Fruit fly (Drosophila melanogaster) whole organism, embryonic: ENCODE results near the gene CG10761.

Source experiments
- Abd-B ChIP-seq: fragments of 200-800 bp; sonication (Bioruptor generic); optimal IDR thresholded peaks from 2 replicates; lab custom pipeline; 2018; ENCODE audit warnings: missing biosample characterization, mild to moderate bottlenecking, missing genetic modification characterization, moderate library complexity
- Ada2b ChIP-seq: fragments of 200-800 bp; sonication (Bioruptor generic); IDR thresholded peaks from 2 replicates; pipeline ENCODE4 v1.3.6; 2022; ENCODE audit warnings: missing biosample characterization, missing genetic modification characterization
- Bdp1 ChIP-seq: fragments of 200-800 bp; sonication (Bioruptor generic); optimal IDR thresholded peaks from 3 replicates; lab custom pipeline; 2016; ENCODE audit warnings: missing biosample characterization, missing genetic modification characterization
- Blimp-1 ChIP-seq: fragments of 200-800 bp; sonication (Bioruptor generic); optimal IDR thresholded peaks from 3 replicates; lab custom pipeline; 2018; ENCODE audit warnings: missing biosample characterization, missing genetic modification characterization, mild to moderate bottlenecking, moderate library complexity, missing genetic modification reagents
- CG10543 ChIP-seq: fragments of 200-800 bp; sonication (Bioruptor generic); optimal IDR thresholded peaks from 3 replicates; lab custom pipeline; 2017; ENCODE audit warnings: missing biosample characterization, mild to moderate bottlenecking, missing genetic modification characterization, moderate library complexity
- CG11456 ChIP-seq: fragments of 200-800 bp; sonication (Bioruptor generic); IDR thresholded peaks from 3 replicates; pipeline ENCODE4 v1.3.6; 2022; ENCODE audit warnings: missing biosample characterization, missing genetic modification characterization
- CG11696 ChIP-seq: fragments of 200-800 bp; sonication (Bioruptor generic); IDR thresholded peaks from 2 replicates; pipeline ENCODE4 v1.3.6; 2022; ENCODE audit warnings: missing biosample characterization, missing genetic modification characterization
- CG13123 ChIP-seq: fragments of 200-800 bp; sonication (Bioruptor generic); optimal IDR thresholded peaks from 2 replicates; lab custom pipeline; 2016; ENCODE audit warnings: missing biosample characterization, missing genetic modification characterization
- CG2875 ChIP-seq: fragments of 200-800 bp; sonication (Bioruptor generic); optimal IDR thresholded peaks from 2 replicates; lab custom pipeline; 2017; ENCODE audit warnings: missing biosample characterization, mild to moderate bottlenecking, missing genetic modification characterization, missing genetic modification reagents
- CG30020 ChIP-seq: fragments of 200-800 bp; optimal IDR thresholded peaks from 2 replicates; lab custom pipeline; 2019; ENCODE audit warnings: missing biosample characterization, mild to moderate bottlenecking, missing genetic modification characterization, moderate library complexity
- CG3065 ChIP-seq: fragments of 200-800 bp; sonication (Bioruptor generic); optimal IDR thresholded peaks from 2 replicates; lab custom pipeline; 2016; ENCODE audit warnings: missing biosample characterization, missing genetic modification characterization
- CG32772 ChIP-seq: fragments of 200-800 bp; sonication (Bioruptor generic); IDR thresholded peaks from 2 replicates; pipeline ENCODE4 v1.3.6; 2022; ENCODE audit warnings: missing biosample characterization, missing genetic modification characterization
- CG42726 ChIP-seq: fragments of 200-800 bp; sonication (Bioruptor generic); IDR thresholded peaks from 2 replicates; pipeline ENCODE4 v1.3.6; 2022; ENCODE audit warnings: missing biosample characterization, missing genetic modification characterization; ENCODE audit not compliant: partially characterized antibody
- CG5180 ChIP-seq: fragments of 200-800 bp; sonication (Bioruptor generic); optimal IDR thresholded peaks from 3 replicates; lab custom pipeline; 2017; ENCODE audit warnings: missing biosample characterization, missing genetic modification characterization, mild to moderate bottlenecking, moderate library complexity, missing genetic modification reagents
- CG7556 ChIP-seq: fragments of 200-800 bp; sonication (Bioruptor generic); optimal IDR thresholded peaks from 2 replicates; lab custom pipeline; 2017; ENCODE audit warnings: missing biosample characterization, mild to moderate bottlenecking, missing genetic modification characterization
- CG8478 ChIP-seq: fragments of >200 bp; optimal IDR thresholded peaks from 2 replicates; lab custom pipeline; 2018
- CkIIα-i1 ChIP-seq: fragments of 200-800 bp; sonication (Bioruptor generic); IDR thresholded peaks from 2 replicates; pipeline ENCODE4 v1.3.6; 2022; ENCODE audit warnings: missing biosample characterization, missing genetic modification characterization
- Fer3 ChIP-seq: fragments of 200-800 bp; sonication (Bioruptor generic); optimal IDR thresholded peaks from 2 replicates; lab custom pipeline; 2018; ENCODE audit warnings: missing biosample characterization, mild to moderate bottlenecking, missing genetic modification characterization, moderate library complexity
- H2.0 ChIP-seq: fragments of 200-800 bp; sonication (Bioruptor generic); IDR thresholded peaks from 2 replicates; pipeline ENCODE4 v1.3.6; 2022; ENCODE audit warnings: missing biosample characterization, missing genetic modification characterization
- HLH4C ChIP-seq: fragments of 200-800 bp; sonication (Bioruptor generic); IDR thresholded peaks from 3 replicates; pipeline ENCODE4 v1.3.6; 2022; ENCODE audit warnings: missing biosample characterization, missing genetic modification characterization; ENCODE audit not compliant: partially characterized antibody
- Kr ChIP-seq: fragments of 200-800 bp; sonication (Bioruptor generic); optimal IDR thresholded peaks from 2 replicates; lab custom pipeline; 2017; ENCODE audit warnings: missing biosample characterization, mild to moderate bottlenecking, missing genetic modification characterization
- MBD-R2 ChIP-seq: fragments of 200-800 bp; sonication (Bioruptor generic); IDR thresholded peaks from 2 replicates; pipeline ENCODE4 v1.3.6; 2022; ENCODE audit warnings: missing biosample characterization, missing genetic modification characterization
- Poxn ChIP-seq: fragments of 200-800 bp; sonication (Bioruptor generic); IDR thresholded peaks from 2 replicates; pipeline ENCODE4 v1.3.6; 2022; ENCODE audit warnings: missing biosample characterization, missing genetic modification characterization
- Sin3A ChIP-seq: fragments of >200 bp; optimal IDR thresholded peaks from 2 replicates; lab custom pipeline; 2018
- TFAM ChIP-seq: fragments of 200-800 bp; sonication (Bioruptor generic); optimal IDR thresholded peaks from 2 replicates; lab custom pipeline; 2017; ENCODE audit warnings: missing biosample characterization, missing genetic modification characterization, inconsistent platforms
- ase ChIP-seq: fragments of 200-800 bp; sonication (Bioruptor generic); IDR thresholded peaks from 3 replicates; pipeline ENCODE4 v1.3.6; 2022; ENCODE audit warnings: missing biosample characterization, missing genetic modification characterization
- bcd ChIP-seq: fragments of 200-800 bp; sonication (Bioruptor generic); optimal IDR thresholded peaks from 2 replicates; lab custom pipeline; 2017; ENCODE audit warnings: missing biosample characterization, mild to moderate bottlenecking, missing genetic modification characterization
- btn ChIP-seq: fragments of 200-800 bp; sonication (Bioruptor generic); optimal IDR thresholded peaks from 2 replicates; lab custom pipeline; 2016; ENCODE audit warnings: missing biosample characterization, missing genetic modification characterization
- cad ChIP-seq: fragments of >200 bp; optimal IDR thresholded peaks from 2 replicates; lab custom pipeline; 2017; ENCODE audit warnings: missing biosample characterization, missing genetic modification characterization
- cato ChIP-seq: fragments of 200-800 bp; sonication (Bioruptor generic); optimal IDR thresholded peaks from 2 replicates; lab custom pipeline; 2016; ENCODE audit warnings: missing biosample characterization, missing genetic modification characterization, borderline replicate concordance
- chn ChIP-seq: fragments of 200-800 bp; sonication (Bioruptor generic); optimal IDR thresholded peaks from 2 replicates; lab custom pipeline; 2016; ENCODE audit warnings: missing biosample characterization, missing genetic modification characterization
- ci ChIP-seq: fragments of 200-800 bp; sonication (Bioruptor generic); IDR thresholded peaks from 3 replicates; pipeline ENCODE4 v1.3.6; 2022; ENCODE audit warnings: missing biosample characterization, missing genetic modification characterization
- crc ChIP-seq: fragments of 200-800 bp; sonication (Bioruptor generic); optimal IDR thresholded peaks from 2 replicates; lab custom pipeline; 2016; ENCODE audit warnings: missing biosample characterization, missing genetic modification characterization
- cwo ChIP-seq: fragments of 200-800 bp; sonication (Bioruptor generic); optimal IDR thresholded peaks from 3 replicates; lab custom pipeline; 2017; ENCODE audit warnings: missing biosample characterization, missing genetic modification characterization, mild to moderate bottlenecking, moderate library complexity, missing genetic modification reagents
- ems ChIP-seq: fragments of 200-800 bp; sonication (Bioruptor generic); optimal IDR thresholded peaks from 3 replicates; lab custom pipeline; 2016; ENCODE audit warnings: missing biosample characterization, missing genetic modification characterization
- esg ChIP-seq: fragments of 200-800 bp; sonication (Bioruptor generic); conservative IDR thresholded peaks from 2 replicates; pipeline ENCODE4 v1.3.6; 2022; ENCODE audit warnings: missing biosample characterization, missing genetic modification characterization
- eyg ChIP-seq: fragments of 200-800 bp; sonication (Bioruptor generic); optimal IDR thresholded peaks from 3 replicates; lab custom pipeline; 2016; ENCODE audit warnings: missing biosample characterization, missing genetic modification characterization
- gcm2 ChIP-seq: fragments of 200-800 bp; sonication (Bioruptor generic); optimal IDR thresholded peaks from 2 replicates; lab custom pipeline; 2016; ENCODE audit warnings: missing biosample characterization, missing genetic modification characterization
- hbn ChIP-seq: fragments of 200-800 bp; sonication (Bioruptor generic); IDR thresholded peaks from 2 replicates; pipeline ENCODE4 v1.3.6; 2022; ENCODE audit warnings: missing biosample characterization, missing genetic modification characterization; ENCODE audit not compliant: partially characterized antibody
- jing ChIP-seq: fragments of 200-800 bp; sonication (Bioruptor generic); optimal IDR thresholded peaks from 2 replicates; lab custom pipeline; 2018; ENCODE audit warnings: missing biosample characterization, mild to moderate bottlenecking, missing genetic modification characterization
- maf-S ChIP-seq: fragments of 200-800 bp; sonication (Bioruptor generic); optimal IDR thresholded peaks from 2 replicates; lab custom pipeline; 2016; ENCODE audit warnings: missing biosample characterization, missing genetic modification characterization
- nau ChIP-seq: fragments of 200-800 bp; sonication (Bioruptor generic); optimal IDR thresholded peaks from 3 replicates; lab custom pipeline; 2017; ENCODE audit warnings: missing biosample characterization, mild to moderate bottlenecking, missing genetic modification characterization, missing genetic modification reagents
- nom ChIP-seq: fragments of 200-800 bp; sonication (Bioruptor generic); optimal IDR thresholded peaks from 2 replicates; lab custom pipeline; 2017; ENCODE audit warnings: missing biosample characterization, missing genetic modification characterization, mild to moderate bottlenecking, moderate library complexity, missing genetic modification reagents
- p53 ChIP-seq: fragments of 200-800 bp; sonication (Bioruptor generic); optimal IDR thresholded peaks from 2 replicates; lab custom pipeline; 2016; ENCODE audit warnings: missing biosample characterization, missing genetic modification characterization
- prd ChIP-seq, 3 experiments: fragments of >200 bp in 2 of 3; fragments of 200-800 bp in 1 of 3; sonication (Bioruptor generic) in 1 of 3; optimal IDR thresholded peaks in 2 of 3; IDR thresholded peaks in 1 of 3; 2 replicates in 2 of 3; 3 replicates in 1 of 3; pipeline versions ENCODE4 v1.3.6 to Lab custom; 2017 to 2022; ENCODE audit warnings: missing biosample characterization in 1 of 3, missing genetic modification characterization in 1 of 3
- slou ChIP-seq: fragments of 200-800 bp; sonication (Bioruptor generic); optimal IDR thresholded peaks from 3 replicates; lab custom pipeline; 2016; ENCODE audit warnings: missing biosample characterization, missing genetic modification characterization
- sr ChIP-seq: fragments of 200-800 bp; sonication (Bioruptor generic); IDR thresholded peaks from 3 replicates; pipeline ENCODE4 v1.3.6; 2022; ENCODE audit warnings: missing biosample characterization, missing genetic modification characterization
- sug ChIP-seq: fragments of 200-800 bp; optimal IDR thresholded peaks from 2 replicates; lab custom pipeline; 2019; ENCODE audit warnings: missing biosample characterization, mild to moderate bottlenecking, missing genetic modification characterization, moderate library complexity
- tgo ChIP-seq: fragments of 200-800 bp; sonication (Bioruptor generic); IDR thresholded peaks from 3 replicates; pipeline ENCODE4 v1.3.6; 2022; ENCODE audit warnings: missing biosample characterization, missing genetic modification characterization
- tx ChIP-seq: fragments of 200-800 bp; sonication (Bioruptor generic); optimal IDR thresholded peaks from 2 replicates; lab custom pipeline; 2016; ENCODE audit warnings: missing biosample characterization, missing genetic modification characterization
- yki ChIP-seq: fragments of >200 bp; optimal IDR thresholded peaks from 3 replicates; lab custom pipeline; 2018

CG10761 gene

dm6 chrX:8196598-8197228 lies 34.1 kb upstream of the CG10761 start (continued):
- TF ChIP-seq btn (no peak), Sin3A (lab: Kevin White, UChicago) (no peak), Abd-B (GFP tag; lab: Kevin White, UChicago) (peak; percentile 17), cato (GFP tag; lab: Kevin White, UChicago) (no peak), eyg (GFP tag; lab: Kevin White, UChicago) (no peak), hbn (GFP tag; lab: Robert Waterston, UW) (no peak), crc (GFP tag; lab: Kevin White, UChicago) (no peak), Bdp1 (no peak), maf-S (no peak), p53 (GFP tag; lab: Kevin White, UChicago) (no peak), gcm2 (GFP tag; lab: Kevin White, UChicago) (no peak), nom (peak; percentile 29), chn (GFP tag; lab: Kevin White, UChicago) (peak; percentile 44), CG11456 (GFP tag; lab: Robert Waterston, UW) (0 out of 3 replicates have a peak, but pooled peaks have one; percentile 51), CG10543 (GFP tag; lab: Kevin White, UChicago) (no peak), TFAM (GFP tag; lab: Kevin White, UChicago) (no peak), bcd (peak; percentile 41), ase (GFP tag; lab: Robert Waterston, UW) (peak; percentile 64; the same call in 1 of the 3 replicates), nau (GFP tag; lab: Kevin White, UChicago) (peak; percentile 11), jing (peak; percentile 1), MBD-R2 (GFP tag; lab: Robert Waterston, UW) (no peak), CG7556 (no peak), sug (tag; lab: Kevin White, UChicago) (no peak), HLH4C (no peak), tgo (GFP tag; lab: Robert Waterston, UW) (peak; percentile 52; the same call in 2 of the 3 replicates), CG30020 (tag; lab: Kevin White, UChicago) (no peak), prd (optimal IDR thresholded peaks at IDR 0.05; lab: Kevin White, UChicago) (no peak), prd (GFP tag; IDR thresholded peaks at IDR 0.05; lab: Robert Waterston, UW) (peak; percentile 65; the same call in 1 of the 3 replicates), tx (GFP tag; lab: Kevin White, UChicago) (no peak), slou (GFP tag; lab: Kevin White, UChicago) (no peak), esg (peak; percentile 49), CG5180 (peak; percentile 5), Kr (no peak), CkIIα-i1 (GFP tag; lab: Robert Waterston, UW) (no peak), H2.0 (GFP tag; lab: Robert Waterston, UW) (peak; percentile 58), Fer3 (tag; lab: Kevin White, UChicago) (no peak), CG8478 (lab: Kevin White, UChicago) (no peak), Blimp-1 (GFP tag; lab: Kevin White, UChicago) (peak; percentile 53), ems (peak; percentile 12), ci (peak; percentile 77), CG42726 (no peak), sr (GFP tag; lab: Robert Waterston, UW) (no peak; the same call in 1 of the 3 replicates), CG32772 (GFP tag; lab: Robert Waterston, UW) (peak; percentile 54; the same call in 1 of the 2 replicates), CG13123 (no peak), CG11696 (GFP tag; lab: Robert Waterston, UW) (0 out of 2 replicates have a peak, but pooled peaks have one; percentile 29), cad (GFP tag; lab: Kevin White, UChicago) (no peak), CG2875 (GFP tag; lab: Kevin White, UChicago) (peak; percentile 24), cwo (no peak), Ada2b (GFP tag; lab: Robert Waterston, UW) (peak; percentile 61), CG3065 (GFP tag; lab: Kevin White, UChicago) (no peak), Poxn (GFP tag; lab: Robert Waterston, UW) (no peak), yki (lab: Kevin White, UChicago) (no peak)
